Worm (Caenorhabditis elegans) whole organism, midembryonic: Measurements from ENCODE around the gene F38H4.6.

Source experiments
- flt-1 ChIP-seq: fragments of 200-800 bp; sonication (Bioruptor generic); IDR thresholded peaks from 2 replicates; pipeline ENCODE4 v1.3.6; 2022; ENCODE audit warnings: missing genetic modification characterization, missing compliant biosample characterization
- med-1 ChIP-seq: sonication (generic microtip); optimal IDR thresholded peaks from 2 replicates; lab custom pipeline; 2017; ENCODE audit warnings: missing genetic modification characterization, mild to moderate bottlenecking, missing compliant biosample characterization, antibody characterized with exemption, missing genetic modification reagents; ENCODE audit not compliant: insufficient read depth
- ref-1 ChIP-seq: fragments of 200-800 bp; sonication (Bioruptor generic); conservative IDR thresholded peaks from 2 replicates; pipeline ENCODE4 v1.3.6; 2022; ENCODE audit warnings: missing genetic modification reagents, missing genetic modification characterization, missing compliant biosample characterization
- ztf-23 ChIP-seq: fragments of 200-800 bp; sonication (Bioruptor generic); IDR thresholded peaks from 2 replicates; pipeline ENCODE4 v1.3.6; 2022; ENCODE audit warnings: missing genetic modification reagents, missing genetic modification characterization, missing compliant biosample characterization

ce11 chrIV:11822454-11822853 lies 25.2 kb downstream of the F38H4.6 start:
- no peak for TF ChIP-seq ref-1 (GFP tag; lab: Robert Waterston, UW)
- no peak for TF ChIP-seq ztf-23
- no peak for TF ChIP-seq flt-1 (GFP tag; lab: Robert Waterston, UW)
- TF ChIP-seq med-1 (GFP tag; lab: Kevin White, UChicago): no peak
